Worm (Caenorhabditis elegans): Measurements from ENCODE around the gene C29E4.10.

Gene C29E4.10

DNA sequence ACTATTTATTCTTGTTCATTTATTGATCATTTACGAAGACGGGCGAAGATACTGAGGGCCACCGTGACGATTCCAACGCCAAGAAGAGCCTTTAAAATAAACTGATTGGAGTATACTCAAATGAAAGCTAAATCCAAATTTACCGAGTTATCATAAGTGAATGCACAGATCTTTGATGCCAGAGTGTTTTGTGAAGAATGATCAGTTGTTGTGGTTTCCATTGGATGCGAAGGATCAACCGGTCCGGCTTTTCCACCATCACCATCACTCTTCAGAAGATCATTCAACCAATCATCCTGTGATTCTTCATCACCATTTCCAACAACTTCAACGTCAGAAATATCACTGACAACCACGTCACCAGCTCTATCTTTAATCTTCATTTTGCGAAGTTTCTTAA, 39.6 kb downstream of the C29E4.10 start:
- TF ChIP-seq die-1 (tag; optimal IDR thresholded peaks at IDR 0.05) (peak; percentile 6), T07F8.4 (tag; optimal IDR thresholded peaks at IDR 0.05) (no peak), dpl-1 (GFP tag; optimal IDR thresholded peaks at IDR 0.05) (no peak), lin-54 (GFP tag; optimal IDR thresholded peaks at IDR 0.05) (peak; percentile 15), madf-8 (GFP tag; conservative IDR thresholded peaks at IDR 0.05) (no peak), ekl-4 (GFP tag; IDR thresholded peaks at IDR 0.05) (peak; percentile 36; the same call in 1 of the 2 replicates), hsf-1 (GFP tag; IDR thresholded peaks at IDR 0.05) (0 out of 2 replicates have a peak, but pooled peaks have one; percentile 32), T26A5.8 (tag; optimal IDR thresholded peaks at IDR 0.05) (no peak), Y56A3A.18 (GFP tag; IDR thresholded peaks at IDR 0.05) (peak; percentile 29; the same call in 1 of the 2 replicates), egl-44 (GFP tag; IDR thresholded peaks at IDR 0.05) (no peak), ztf-28 (GFP tag; IDR thresholded peaks at IDR 0.05) (no peak), lin-40 (tag; optimal IDR thresholded peaks at IDR 0.05) (no peak), Y67H2A.10 (GFP tag; conservative IDR thresholded peaks at IDR 0.05) (no peak), ceh-100 (GFP tag; IDR thresholded peaks at IDR 0.05) (no peak), let-526 (GFP tag; IDR thresholded peaks at IDR 0.05) (no peak), F39B2.1 (GFP tag; IDR thresholded peaks at IDR 0.05) (no peak), fkh-3 (tag; optimal IDR thresholded peaks at IDR 0.05) (no peak), lag-1 (GFP tag; IDR thresholded peaks at IDR 0.05) (no peak), snpc-4 (GFP tag; optimal IDR thresholded peaks at IDR 0.05) (no peak), snpc-4 (tag; optimal IDR thresholded peaks at IDR 0.05) (peak in 1 of 4 experiments; percentile 22), ztf-18 (tag; optimal IDR thresholded peaks at IDR 0.05) (no peak), Y79H2A.3 (GFP tag; conservative IDR thresholded peaks at IDR 0.05) (0 out of 2 replicates have a peak, but pooled peaks have one; percentile 20), nfya-1 (tag; optimal IDR thresholded peaks at IDR 0.05; ENCODE audit: borderline replicate concordance, insufficient read depth) (no peak), snpc-3.4 (tag; optimal IDR thresholded peaks at IDR 0.05) (peak; percentile 10), repo-1 (tag; optimal IDR thresholded peaks at IDR 0.05) (peak; percentile 87), hmg-1.2 (GFP tag; IDR thresholded peaks at IDR 0.05) (peak; percentile 12; the same call in 1 of the 2 replicates), bed-1 (GFP tag; IDR thresholded peaks at IDR 0.05) (no peak), bed-2 (GFP tag; IDR thresholded peaks at IDR 0.05) (no peak), madf-3 (GFP tag; IDR thresholded peaks at IDR 0.05) (0 out of 2 replicates have a peak, but pooled peaks have one; percentile 4), rec-8 (tag; optimal IDR thresholded peaks at IDR 0.05) (no peak), F22D6.2 (tag; optimal IDR thresholded peaks at IDR 0.05) (no peak), lir-1 (GFP tag; conservative IDR thresholded peaks at IDR 0.05) (no peak), let-607 (tag; optimal IDR thresholded peaks at IDR 0.05) (no peak), F57C9.4 (tag; optimal IDR thresholded peaks at IDR 0.05) (no peak), aptf-2 (GFP tag; conservative IDR thresholded peaks at IDR 0.05) (no peak), ztf-25 (GFP tag; IDR thresholded peaks at IDR 0.05) (no peak), nhr-120 (GFP tag; IDR thresholded peaks at IDR 0.05) (0 out of 2 replicates have a peak, but pooled peaks have one; percentile 44), ZK185.1 (tag; optimal IDR thresholded peaks at IDR 0.05; ENCODE audit: poor library complexity, severe bottlenecking) (peak; percentile 14), zim-3 (tag; optimal IDR thresholded peaks at IDR 0.05) (peak; percentile 20), attf-6 (GFP tag; IDR thresholded peaks at IDR 0.05) (0 out of 2 replicates have a peak, but pooled peaks have one; percentile 9), efl-1 (GFP tag; optimal IDR thresholded peaks at IDR 0.05) (no peak), K12H6.12 (tag; optimal IDR thresholded peaks at IDR 0.05) (no peak), hlh-26 (GFP tag; conservative IDR thresholded peaks at IDR 0.05) (no peak), F52B5.7 (tag; optimal IDR thresholded peaks at IDR 0.05) (peak; percentile 79), B0336.3 (GFP tag; IDR thresholded peaks at IDR 0.05) (no peak), attf-5 (GFP tag; optimal IDR thresholded peaks at IDR 0.05) (no peak), nhr-179 (tag; optimal IDR thresholded peaks at IDR 0.05) (no peak), lin-26 (GFP tag; IDR thresholded peaks at IDR 0.05) (0 out of 2 replicates have a peak, but pooled peaks have one; percentile 36)
